Fruit fly (Drosophila melanogaster): ENCODE data around the gene MtnA.
A peak's percentile ranks its signal among the peaks of the same experiment; 100 is the strongest.

Gene MtnA

dm6 chr3R:9800644-9801330 is 16.6 kb upstream of the MtnA start, which contains the start of the genes CG9467 and CG8526 (continued):
- TF ChIP-seq trh (GFP tag; optimal IDR thresholded peaks at IDR 0.05) = peak; percentile 29
- TF ChIP-seq lab (GFP tag; optimal IDR thresholded peaks at IDR 0.05) = no peak
- no peak for TF ChIP-seq Trl (optimal IDR thresholded peaks at IDR 0.05)
- TF ChIP-seq Trl (GFP tag; optimal IDR thresholded peaks at IDR 0.05) = peak; percentile 28
- TF ChIP-seq stc (GFP tag; IDR thresholded peaks at IDR 0.05) = no peak; the same call in 1 of the 2 replicates
- peak; percentile 35 for TF ChIP-seq Six4 (GFP tag; optimal IDR thresholded peaks at IDR 0.05)
- TF ChIP-seq oc (tag; optimal IDR thresholded peaks at IDR 0.05) = no peak
- no peak for TF ChIP-seq Optix (GFP tag; IDR thresholded peaks at IDR 0.05)
- TF ChIP-seq CG17612 (GFP tag; IDR thresholded peaks at IDR 0.05) = no peak
- no peak for TF ChIP-seq gcm (GFP tag; optimal IDR thresholded peaks at IDR 0.05)
- TF ChIP-seq sima (GFP tag; optimal IDR thresholded peaks at IDR 0.05) = no peak
- TF ChIP-seq CG6689 (GFP tag; IDR thresholded peaks at IDR 0.05) = peak; percentile 39; the same call in 1 of the 2 replicates
- peak; percentile 58 for TF ChIP-seq pzg (GFP tag; optimal IDR thresholded peaks at IDR 0.05)
- TF ChIP-seq gsb-n (tag; optimal IDR thresholded peaks at IDR 0.05) = no peak
- 0 out of 2 replicates have a peak, but pooled peaks have one; percentile 35 for TF ChIP-seq ara (GFP tag; IDR thresholded peaks at IDR 0.05)
- 0 out of 2 replicates have a peak, but pooled peaks have one; percentile 6 for TF ChIP-seq CG4730 (GFP tag; IDR thresholded peaks at IDR 0.05)
- no peak for TF ChIP-seq CG17568 (GFP tag; optimal IDR thresholded peaks at IDR 0.05)
- TF ChIP-seq Stat92E (GFP tag; optimal IDR thresholded peaks at IDR 0.05) = no peak
- no peak for TF ChIP-seq Doc2 (GFP tag; IDR thresholded peaks at IDR 0.05)
- no peak for TF ChIP-seq CG14965 (GFP tag; optimal IDR thresholded peaks at IDR 0.05; ENCODE audit: borderline replicate concordance)
- no peak for TF ChIP-seq dmrt99B (tag; optimal IDR thresholded peaks at IDR 0.05)
- TF ChIP-seq CG8281 (tag; optimal IDR thresholded peaks at IDR 0.05) = no peak
- no peak for TF ChIP-seq dm (GFP tag; optimal IDR thresholded peaks at IDR 0.05)
- TF ChIP-seq zen (tag; optimal IDR thresholded peaks at IDR 0.05) = peak; percentile 38
- TF ChIP-seq al (GFP tag; IDR thresholded peaks at IDR 0.05) = peak; percentile 57
- no peak for TF ChIP-seq schlank (tag; optimal IDR thresholded peaks at IDR 0.05)
- no peak for TF ChIP-seq repo (GFP tag; optimal IDR thresholded peaks at IDR 0.05)
- peak; percentile 43 for TF ChIP-seq CG10209 (GFP tag; optimal IDR thresholded peaks at IDR 0.05)
- TF ChIP-seq CG8478 (optimal IDR thresholded peaks at IDR 0.05) = no peak
- TF ChIP-seq Lim3 (GFP tag; IDR thresholded peaks at IDR 0.05) = no peak
- peak; percentile 74 for TF ChIP-seq CG2120 (GFP tag; optimal IDR thresholded peaks at IDR 0.05)
- no peak for TF ChIP-seq CrebB (tag; optimal IDR thresholded peaks at IDR 0.05)
- peak; percentile 15 for TF ChIP-seq pum (GFP tag; optimal IDR thresholded peaks at IDR 0.05)
- TF ChIP-seq CG10366 (GFP tag; IDR thresholded peaks at IDR 0.05) = peak; percentile 54; the same call in 1 of the 2 replicates
- TF ChIP-seq Sin3A (optimal IDR thresholded peaks at IDR 0.05) = peak; percentile 59
- TF ChIP-seq sisA (GFP tag; IDR thresholded peaks at IDR 0.05) = peak; percentile 58; the same call in 1 of the 2 replicates
- peak; percentile 58 for TF ChIP-seq CG12104 (GFP tag; optimal IDR thresholded peaks at IDR 0.05)
- peak; percentile 65 for TF ChIP-seq lmd (GFP tag; IDR thresholded peaks at IDR 0.05)
- no peak for TF ChIP-seq NC2β (GFP tag; optimal IDR thresholded peaks at IDR 0.05)
- no peak; the same call in 1 of the 2 replicates for TF ChIP-seq klu (GFP tag; IDR thresholded peaks at IDR 0.05)
- peak; percentile 11 for TF ChIP-seq pho (GFP tag; optimal IDR thresholded peaks at IDR 0.05)
- TF ChIP-seq zf30C (GFP tag; optimal IDR thresholded peaks at IDR 0.05) = no peak
- TF ChIP-seq crp (GFP tag; optimal IDR thresholded peaks at IDR 0.05) = peak in 1 of 2 experiments; percentile 15
- no peak for TF ChIP-seq cad (GFP tag; optimal IDR thresholded peaks at IDR 0.05)
- peak; percentile 80 for TF ChIP-seq unc-4 (GFP tag; IDR thresholded peaks at IDR 0.05; ENCODE audit: partially characterized antibody)
- TF ChIP-seq CG34422 (GFP tag; IDR thresholded peaks at IDR 0.05) = peak; percentile 50; the same call in 1 of the 3 replicates
- TF ChIP-seq Asciz (GFP tag; optimal IDR thresholded peaks at IDR 0.05) = no peak
- TF ChIP-seq odd (GFP tag; optimal IDR thresholded peaks at IDR 0.05) = no peak
- TF ChIP-seq gro (GFP tag; optimal IDR thresholded peaks at IDR 0.05) = no peak
- TF ChIP-seq corto (GFP tag; optimal IDR thresholded peaks at IDR 0.05) = no peak
- peak; percentile 66 for TF ChIP-seq CG2129 (GFP tag; IDR thresholded peaks at IDR 0.05; ENCODE audit: partially characterized antibody)
